Fruit fly (Drosophila melanogaster): ENCODE measurements around the gene Nplp4.
A peak's percentile ranks its signal among the peaks of the same experiment; 100 is the strongest.

Nplp4 gene

dm6 chr2L:2008114-2008513 is at the start of gene Nplp4:
Gene Nplp4, plus strand, starts transcription at chr2L:2008414.
- TF ChIP-seq Eip93F (GFP tag; optimal IDR thresholded peaks at IDR 0.05): no peak
- TF ChIP-seq Sox14 (GFP tag; optimal IDR thresholded peaks at IDR 0.05): no peak
- no peak for TF ChIP-seq salr (GFP tag; optimal IDR thresholded peaks at IDR 0.05)
- TF ChIP-seq Sox102F (GFP tag; optimal IDR thresholded peaks at IDR 0.05): no peak
- TF ChIP-seq esn (GFP tag; optimal IDR thresholded peaks at IDR 0.05): no peak
- TF ChIP-seq fkh (GFP tag; optimal IDR thresholded peaks at IDR 0.05): no peak
- TF ChIP-seq CG10631 (GFP tag; optimal IDR thresholded peaks at IDR 0.05): no peak
- no peak for TF ChIP-seq Smox (GFP tag; optimal IDR thresholded peaks at IDR 0.05)
- TF ChIP-seq CG8319 (GFP tag; optimal IDR thresholded peaks at IDR 0.05): no peak
- TF ChIP-seq OdsH (GFP tag; optimal IDR thresholded peaks at IDR 0.05): no peak
- no peak for TF ChIP-seq svp (GFP tag)
- TF ChIP-seq CG11762 (GFP tag; optimal IDR thresholded peaks at IDR 0.05; ENCODE audit: insufficient read depth): no peak
- TF ChIP-seq cyc (GFP tag; optimal IDR thresholded peaks at IDR 0.05): no peak
- no peak for TF ChIP-seq eg (GFP tag; IDR thresholded peaks at IDR 0.05)
- TF ChIP-seq vri (GFP tag; optimal IDR thresholded peaks at IDR 0.05): no peak
- no peak for TF ChIP-seq CG7368 (GFP tag; optimal IDR thresholded peaks at IDR 0.05)

- TF ChIP-seq Met (GFP tag; optimal IDR thresholded peaks at IDR 0.05): peak; percentile 4
- no peak for TF ChIP-seq CG11902 (GFP tag; optimal IDR thresholded peaks at IDR 0.05)
- no peak for TF ChIP-seq Eip75B (GFP tag; optimal IDR thresholded peaks at IDR 0.05)
- TF ChIP-seq CG9139 (GFP tag; optimal IDR thresholded peaks at IDR 0.05): no peak
- TF ChIP-seq svp (GFP tag): no peak
- TF ChIP-seq Sox102F (GFP tag; optimal IDR thresholded peaks at IDR 0.05): peak; percentile 18
- TF ChIP-seq fd85E (GFP tag; optimal IDR thresholded peaks at IDR 0.05): no peak
Observed at dm6 chr2L:1959420-1959819, 48.8 kb upstream of the Nplp4 start.

- TF ChIP-seq CG31627 (GFP tag; optimal IDR thresholded peaks at IDR 0.05) (no peak), svp (GFP tag) (peak; percentile 64), spab (GFP tag; optimal IDR thresholded peaks at IDR 0.05) (no peak), esn (GFP tag; optimal IDR thresholded peaks at IDR 0.05) (peak; percentile 36), CG11902 (GFP tag; optimal IDR thresholded peaks at IDR 0.05) (no peak), Met (GFP tag; optimal IDR thresholded peaks at IDR 0.05) (peak; percentile 40), CG1621 (tag; optimal IDR thresholded peaks at IDR 0.05) (no peak), CG16779 (tag; optimal IDR thresholded peaks at IDR 0.05) (no peak), dac (GFP tag; optimal IDR thresholded peaks at IDR 0.05) (no peak), CG3919 (GFP tag; optimal IDR thresholded peaks at IDR 0.05) (no peak), cyc (GFP tag; optimal IDR thresholded peaks at IDR 0.05) (peak; percentile 18), Smox (GFP tag; optimal IDR thresholded peaks at IDR 0.05) (peak; percentile 12), Hr4 (GFP tag; optimal IDR thresholded peaks at IDR 0.05) (no peak), Eip78C (GFP tag) (peak; percentile 56), topi (GFP tag; optimal IDR thresholded peaks at IDR 0.05) (peak; percentile 11), Hr39 (GFP tag; optimal IDR thresholded peaks at IDR 0.05) (peak; percentile 13)
Observed at dm6 chr2L:1960056-1960455, 48.2 kb upstream of the Nplp4 start.

dm6 chr2L:1961932-1962496 is 46.2 kb upstream of the Nplp4 start:
- TF ChIP-seq OdsH (GFP tag; optimal IDR thresholded peaks at IDR 0.05) (no peak), Sox102F (GFP tag; optimal IDR thresholded peaks at IDR 0.05) (no peak), CG8119 (GFP tag; IDR thresholded peaks at IDR 0.05) (no peak), Gug (GFP tag; IDR thresholded peaks at IDR 0.05) (no peak), Eip93F (GFP tag; optimal IDR thresholded peaks at IDR 0.05) (no peak), Hr38 (GFP tag; optimal IDR thresholded peaks at IDR 0.05) (no peak), acj6 (GFP tag; optimal IDR thresholded peaks at IDR 0.05) (no peak), CG10631 (GFP tag; optimal IDR thresholded peaks at IDR 0.05) (no peak), Hr39 (GFP tag; optimal IDR thresholded peaks at IDR 0.05) (no peak), CG3032 (tag; optimal IDR thresholded peaks at IDR 0.05) (no peak), net (GFP tag; optimal IDR thresholded peaks at IDR 0.05) (no peak)
